Fruit fly (Drosophila melanogaster): ENCODE measurements around the gene Gcn2.

Gcn2 gene

DNA sequence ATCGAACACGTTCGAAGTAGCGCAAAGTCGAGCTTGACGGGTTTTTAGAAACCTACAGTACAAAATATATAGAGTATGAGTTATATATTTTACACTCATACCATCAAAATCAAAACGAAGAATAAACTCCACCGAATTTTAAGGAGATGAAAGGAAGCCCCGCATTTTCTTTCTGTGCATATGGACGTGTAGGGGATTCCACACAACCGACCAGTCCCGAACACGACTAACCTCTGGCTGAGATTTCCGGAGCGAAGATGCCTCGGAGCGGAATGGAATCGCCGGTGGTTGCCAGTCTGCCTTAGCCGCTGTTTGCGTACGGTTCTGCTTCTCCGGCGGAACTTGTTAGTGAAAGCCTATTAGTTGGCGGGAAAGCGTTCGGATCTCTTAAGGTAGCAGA lies 11.4 kb upstream of the Gcn2 start (continued):
- TF ChIP-seq br (optimal IDR thresholded peaks at IDR 0.05) (no peak), zen (tag; optimal IDR thresholded peaks at IDR 0.05) (peak; percentile 91), dm (GFP tag; optimal IDR thresholded peaks at IDR 0.05) (peak; percentile 94), jumu (GFP tag; optimal IDR thresholded peaks at IDR 0.05) (peak; percentile 99), Bdp1 (GFP tag; optimal IDR thresholded peaks at IDR 0.05) (peak; percentile 91), odd (GFP tag; optimal IDR thresholded peaks at IDR 0.05) (peak; percentile 91), CG12155 (GFP tag; optimal IDR thresholded peaks at IDR 0.05) (peak; percentile 97), CG14050 (GFP tag; IDR thresholded peaks at IDR 0.05) (peak; percentile 95), YL-1 (GFP tag; optimal IDR thresholded peaks at IDR 0.05) (peak; percentile 70), CG17361 (GFP tag; IDR thresholded peaks at IDR 0.05) (peak; percentile 98), HLH4C (GFP tag; IDR thresholded peaks at IDR 0.05; ENCODE audit: partially characterized antibody) (no peak), Trl (optimal IDR thresholded peaks at IDR 0.05) (peak; percentile 19 to 45), Trl (GFP tag; optimal IDR thresholded peaks at IDR 0.05) (peak; percentile 99), CG18262 (tag; optimal IDR thresholded peaks at IDR 0.05) (peak; percentile 96), kni (GFP tag; optimal IDR thresholded peaks at IDR 0.05) (peak; percentile 34), CG2712 (tag; optimal IDR thresholded peaks at IDR 0.05) (peak; percentile 98), CTCF (GFP tag; optimal IDR thresholded peaks at IDR 0.05) (peak; percentile 50), Hsf (GFP tag; optimal IDR thresholded peaks at IDR 0.05) (peak; percentile 98), da (GFP tag; optimal IDR thresholded peaks at IDR 0.05) (peak; percentile 94), nmo (GFP tag; optimal IDR thresholded peaks at IDR 0.05) (peak; percentile 97), ATbp (GFP tag; optimal IDR thresholded peaks at IDR 0.05) (peak; percentile 97), CG9609 (GFP tag; optimal IDR thresholded peaks at IDR 0.05) (peak; percentile 97), CG8944 (GFP tag; optimal IDR thresholded peaks at IDR 0.05) (peak; percentile 97), CG4617 (GFP tag; optimal IDR thresholded peaks at IDR 0.05; ENCODE audit: borderline replicate concordance) (peak; percentile 90), CG30431 (GFP tag; optimal IDR thresholded peaks at IDR 0.05) (peak; percentile 95), CG10979 (tag; optimal IDR thresholded peaks at IDR 0.05) (peak; percentile 94), HLHmδ (GFP tag; optimal IDR thresholded peaks at IDR 0.05) (peak; percentile 45), CG4730 (GFP tag; IDR thresholded peaks at IDR 0.05) (peak; percentile 97), vfl (GFP tag; optimal IDR thresholded peaks at IDR 0.05) (peak; percentile 98), fu2 (GFP tag; optimal IDR thresholded peaks at IDR 0.05) (peak; percentile 98), CG11093 (GFP tag; IDR thresholded peaks at IDR 0.05) (peak; percentile 97), CG13287 (GFP tag; IDR thresholded peaks at IDR 0.05; ENCODE audit: partially characterized antibody) (peak; percentile 24; the same call in 1 of the 2 replicates), CG18599 (GFP tag; optimal IDR thresholded peaks at IDR 0.05) (peak; percentile 98), yki (optimal IDR thresholded peaks at IDR 0.05) (no peak), sc (optimal IDR thresholded peaks at IDR 0.05) (no peak), sc (GFP tag; optimal IDR thresholded peaks at IDR 0.05) (peak; percentile 91), Neu2 (GFP tag; optimal IDR thresholded peaks at IDR 0.05; ENCODE audit: borderline replicate concordance) (peak; percentile 77), CG14441 (GFP tag; IDR thresholded peaks at IDR 0.05) (peak; percentile 99), NFAT (GFP tag; IDR thresholded peaks at IDR 0.05) (peak; percentile 98), Hmx (GFP tag; optimal IDR thresholded peaks at IDR 0.05) (peak; percentile 92), Myb (GFP tag; optimal IDR thresholded peaks at IDR 0.05) (peak; percentile 92), tll (GFP tag; optimal IDR thresholded peaks at IDR 0.05) (peak in 1 of 2 experiments; percentile 29), CG10274 (GFP tag; optimal IDR thresholded peaks at IDR 0.05) (peak; percentile 100), CG15479 (GFP tag; optimal IDR thresholded peaks at IDR 0.05) (no peak), Sry-β (GFP tag; optimal IDR thresholded peaks at IDR 0.05) (peak; percentile 48), trem (tag; optimal IDR thresholded peaks at IDR 0.05) (peak; percentile 84), ftz-f1 (GFP tag; optimal IDR thresholded peaks at IDR 0.05) (peak; percentile 94), CG7786 (GFP tag; optimal IDR thresholded peaks at IDR 0.05) (peak; percentile 98), CHES-1-like (GFP tag; optimal IDR thresholded peaks at IDR 0.05) (peak; percentile 98), bab2 (GFP tag; optimal IDR thresholded peaks at IDR 0.05) (peak; percentile 97), caup (GFP tag; optimal IDR thresholded peaks at IDR 0.05; ENCODE audit: severe bottlenecking) (peak; percentile 96), zfh1 (GFP tag; IDR thresholded peaks at IDR 0.05) (peak; percentile 98), sens (GFP tag) (peak; percentile 99)

All from whole organism, embryonic.